Worm (Caenorhabditis elegans) whole organism, L3 larva: ENCODE results near the gene acs-20.
A peak's percentile ranks its signal among the peaks of the same experiment; 100 is the strongest.

Experiments used
- ZK546.5 ChIP-seq: sonication (generic microtip); optimal IDR thresholded peaks from 2 replicates; lab custom pipeline; 2017; ENCODE audit warnings: missing biosample characterization, missing genetic modification characterization
- aly-2 ChIP-seq: fragments of 150-350 bp; optimal IDR thresholded peaks from 2 replicates; lab custom pipeline; 2014; ENCODE audit warnings: missing biosample characterization, missing genetic modification characterization
- ama-1 ChIP-seq: fragments of 150-350 bp; optimal IDR thresholded peaks from 2 replicates; lab custom pipeline; 2018
- ceh-16 ChIP-seq: sonication (generic microtip); optimal IDR thresholded peaks from 2 replicates; lab custom pipeline; 2017; ENCODE audit warnings: missing biosample characterization, missing genetic modification characterization
- ceh-28 ChIP-seq: fragments of 150-350 bp; optimal IDR thresholded peaks from 2 replicates; lab custom pipeline; 2014; ENCODE audit warnings: missing biosample characterization, missing genetic modification reagents, missing genetic modification characterization
- ceh-82 ChIP-seq: fragments of 150-350 bp; optimal IDR thresholded peaks from 2 replicates; lab custom pipeline; 2014; ENCODE audit warnings: missing biosample characterization, missing genetic modification characterization
- ceh-9 ChIP-seq: sonication (generic microtip); optimal IDR thresholded peaks from 2 replicates; lab custom pipeline; 2018; ENCODE audit warnings: missing biosample characterization, missing genetic modification characterization
- daf-12 ChIP-seq: fragments of 150-350 bp; optimal IDR thresholded peaks from 2 replicates; lab custom pipeline; 2014; ENCODE audit warnings: missing biosample characterization, missing genetic modification reagents, missing genetic modification characterization
- egl-27 ChIP-seq: sonication (generic microtip); optimal IDR thresholded peaks from 4 replicates; lab custom pipeline; 2017; ENCODE audit warnings: missing biosample characterization, missing genetic modification reagents, missing genetic modification characterization
- egl-5 ChIP-seq: fragments of 150-350 bp; optimal IDR thresholded peaks from 2 replicates; lab custom pipeline; 2017; ENCODE audit warnings: missing biosample characterization, missing genetic modification reagents, missing genetic modification characterization, inconsistent platforms
- elt-1 ChIP-seq: fragments of 150-350 bp; optimal IDR thresholded peaks from 2 replicates; lab custom pipeline; 2014; ENCODE audit warnings: missing biosample characterization, missing genetic modification characterization
- elt-2 ChIP-seq: sonication (generic microtip); optimal IDR thresholded peaks from 2 replicates; lab custom pipeline; 2016; ENCODE audit warnings: missing genetic modification reagents, mild to moderate bottlenecking, missing genetic modification characterization, missing compliant biosample characterization
- elt-3 ChIP-seq, 3 experiments: fragments of 150-350 bp in 1 of 3; sonication (generic microtip) in 2 of 3; optimal IDR thresholded peaks; 2 replicates in 2 of 3; 4 replicates in 1 of 3; lab custom pipeline; 2014 to 2017; ENCODE audit warnings: missing biosample characterization in 3 of 3, missing genetic modification characterization in 3 of 3
- eor-1 ChIP-seq, 2 experiments: fragments of 150-350 bp; optimal IDR thresholded peaks; 2 replicates each; lab custom pipeline; 2014 to 2018; ENCODE audit warnings: missing biosample characterization in 2 of 2, missing genetic modification characterization in 2 of 2
- fkh-10 ChIP-seq: sonication (generic microtip); optimal IDR thresholded peaks from 2 replicates; lab custom pipeline; 2017; ENCODE audit warnings: missing biosample characterization, missing genetic modification reagents, missing genetic modification characterization
- fkh-2 ChIP-seq: fragments of 150-350 bp; optimal IDR thresholded peaks from 2 replicates; lab custom pipeline; 2014; ENCODE audit warnings: missing biosample characterization, missing genetic modification reagents, missing genetic modification characterization
- fos-1 ChIP-seq: fragments of 150-350 bp; optimal IDR thresholded peaks from 2 replicates; lab custom pipeline; 2014; ENCODE audit warnings: missing biosample characterization, missing genetic modification characterization
- hmg-11 ChIP-seq: sonication (generic microtip); optimal IDR thresholded peaks from 2 replicates; lab custom pipeline; 2016; ENCODE audit warnings: missing genetic modification characterization, missing compliant biosample characterization
- jun-1 ChIP-seq: fragments of 150-350 bp; optimal IDR thresholded peaks from 2 replicates; lab custom pipeline; 2014; ENCODE audit warnings: missing biosample characterization, missing genetic modification reagents, missing genetic modification characterization
- lin-15B ChIP-seq: fragments of 150-350 bp; optimal IDR thresholded peaks from 2 replicates; lab custom pipeline; 2014; ENCODE audit warnings: missing biosample characterization, missing genetic modification characterization
- lin-39 ChIP-seq: fragments of 150-350 bp; optimal IDR thresholded peaks from 2 replicates; lab custom pipeline; 2018; ENCODE audit warnings: missing biosample characterization, missing genetic modification reagents, missing genetic modification characterization
- lsy-12 ChIP-seq: sonication (generic microtip); optimal IDR thresholded peaks from 2 replicates; lab custom pipeline; 2016; ENCODE audit warnings: mild to moderate bottlenecking, missing genetic modification characterization, missing compliant biosample characterization
- mdl-1 ChIP-seq: fragments of 150-350 bp; optimal IDR thresholded peaks from 2 replicates; lab custom pipeline; 2014; ENCODE audit warnings: missing biosample characterization, missing genetic modification characterization
- mml-1 ChIP-seq: fragments of 150-350 bp; sonication (generic microtip); optimal IDR thresholded peaks from 3 replicates; lab custom pipeline; 2014; ENCODE audit warnings: missing biosample characterization, missing genetic modification characterization
- nhr-11 ChIP-seq: fragments of 150-350 bp; optimal IDR thresholded peaks from 2 replicates; lab custom pipeline; 2014; ENCODE audit warnings: missing biosample characterization, missing genetic modification characterization
- nhr-12 ChIP-seq: fragments of 150-350 bp; optimal IDR thresholded peaks from 2 replicates; lab custom pipeline; 2014; ENCODE audit warnings: missing biosample characterization, missing genetic modification characterization
- nhr-237 ChIP-seq: fragments of 150-350 bp; optimal IDR thresholded peaks from 2 replicates; lab custom pipeline; 2014; ENCODE audit warnings: missing biosample characterization, missing genetic modification characterization
- nhr-25 ChIP-seq: sonication (generic microtip); optimal IDR thresholded peaks from 2 replicates; lab custom pipeline; 2017; ENCODE audit warnings: missing biosample characterization, missing genetic modification characterization
- nhr-28 ChIP-seq: fragments of 150-350 bp; optimal IDR thresholded peaks from 2 replicates; lab custom pipeline; 2014; ENCODE audit warnings: missing biosample characterization, missing genetic modification characterization
- nhr-43 ChIP-seq: sonication (generic microtip); optimal IDR thresholded peaks from 2 replicates; lab custom pipeline; 2016; ENCODE audit warnings: mild to moderate bottlenecking, missing genetic modification characterization, missing compliant biosample characterization; ENCODE audit not compliant: poor library complexity, severe bottlenecking
- nhr-67 ChIP-seq: fragments of 150-350 bp; optimal IDR thresholded peaks from 2 replicates; lab custom pipeline; 2014; ENCODE audit warnings: missing biosample characterization, missing genetic modification characterization
- nhr-76 ChIP-seq: fragments of 150-350 bp; sonication (generic microtip); optimal IDR thresholded peaks from 5 replicates; lab custom pipeline; 2014; ENCODE audit warnings: missing biosample characterization, missing genetic modification characterization
- nhr-77 ChIP-seq: fragments of 150-350 bp; optimal IDR thresholded peaks from 2 replicates; lab custom pipeline; 2014; ENCODE audit warnings: missing biosample characterization, missing genetic modification characterization
- pha-4 ChIP-seq: fragments of 150-350 bp; optimal IDR thresholded peaks from 2 replicates; lab custom pipeline; 2014; ENCODE audit warnings: missing biosample characterization, missing genetic modification reagents, missing genetic modification characterization
- pqm-1 ChIP-seq: fragments of 150-350 bp; optimal IDR thresholded peaks from 2 replicates; lab custom pipeline; 2017; ENCODE audit warnings: missing biosample characterization, missing genetic modification characterization, inconsistent platforms
- sea-2 ChIP-seq: fragments of 150-350 bp; sonication (generic microtip); optimal IDR thresholded peaks from 4 replicates; lab custom pipeline; 2014; ENCODE audit warnings: missing biosample characterization, missing genetic modification reagents, missing genetic modification characterization
- snpc-4 ChIP-seq: fragments of 150-350 bp; optimal IDR thresholded peaks from 2 replicates; lab custom pipeline; 2014; ENCODE audit warnings: missing biosample characterization, missing genetic modification characterization
- unc-39 ChIP-seq: sonication (generic microtip); optimal IDR thresholded peaks from 4 replicates; lab custom pipeline; 2017; ENCODE audit warnings: missing biosample characterization, missing genetic modification characterization
- unc-62 ChIP-seq: fragments of 150-350 bp; sonication (generic microtip); optimal IDR thresholded peaks from 4 replicates; lab custom pipeline; 2014; ENCODE audit warnings: missing biosample characterization, missing genetic modification reagents, missing genetic modification characterization
- zag-1 ChIP-seq: fragments of 150-350 bp; optimal IDR thresholded peaks from 2 replicates; lab custom pipeline; 2014; ENCODE audit warnings: missing biosample characterization, missing genetic modification characterization
- ztf-11 ChIP-seq: fragments of 150-350 bp; optimal IDR thresholded peaks from 2 replicates; lab custom pipeline; 2014; ENCODE audit warnings: missing biosample characterization, missing genetic modification characterization
- ztf-4 ChIP-seq: fragments of 150-350 bp; optimal IDR thresholded peaks from 2 replicates; lab custom pipeline; 2014; ENCODE audit warnings: missing biosample characterization, missing genetic modification characterization

The acs-20 gene

ce11 chrIV:12416629-12417404 is 18.3 kb upstream of the acs-20 start:
- TF ChIP-seq egl-5 (no peak), pha-4 (tag; lab: Kevin White, UChicago) (no peak), elt-2 (tag; lab: Kevin White, UChicago) (peak; percentile 26), hmg-11 (tag; lab: Kevin White, UChicago) (peak; percentile 35)

- TF ChIP-seq ztf-11 (tag; lab: Kevin White, UChicago) (no peak), fkh-10 (peak; percentile 71), unc-62 (no peak), nhr-237 (tag; lab: Kevin White, UChicago) (no peak)
Observed at ce11 chrIV:12414601-12415000, 16.1 kb upstream of the acs-20 start.

DNA sequence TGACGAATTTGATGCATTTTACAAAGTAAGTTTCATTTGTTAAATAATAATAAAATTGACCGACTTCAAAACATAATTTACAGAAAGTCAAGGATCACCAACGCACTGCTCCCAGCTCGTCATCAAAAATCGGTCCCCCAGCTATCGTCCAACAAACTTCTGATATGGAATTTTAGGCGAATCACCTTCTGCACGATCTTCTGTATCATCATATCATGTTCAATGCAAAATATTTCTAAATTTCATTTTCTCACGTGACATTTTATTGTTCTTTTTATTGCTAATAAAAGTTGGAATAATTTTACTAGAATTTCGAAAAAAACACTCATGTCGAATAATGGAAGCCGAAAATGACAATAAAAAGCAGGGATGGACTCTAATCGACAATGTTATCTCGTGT is 11.7 kb upstream of the acs-20 start, which contains the start of gene acl-13:
TSS of gene acl-13 (plus strand) at position 301 of the 400 bp plus-strand sequence.
- TF ChIP-seq nhr-12 (tag; lab: Kevin White, UChicago), result no peak
- TF ChIP-seq ceh-16 (tag; lab: Kevin White, UChicago), result no peak
- no peak for TF ChIP-seq elt-3 (tag; optimal IDR thresholded peaks at IDR 0.05; lab: Kevin White, UChicago)
- TF ChIP-seq ZK546.5, result no peak
- TF ChIP-seq zag-1 (tag; lab: Kevin White, UChicago), result no peak
- no peak for TF ChIP-seq pqm-1
- no peak for TF ChIP-seq hmg-11 (tag; lab: Kevin White, UChicago)
- TF ChIP-seq lin-15B (tag; lab: Kevin White, UChicago), result no peak
- TF ChIP-seq ztf-4, result no peak
- TF ChIP-seq, all 47 proteins: peak for 0

DNA sequence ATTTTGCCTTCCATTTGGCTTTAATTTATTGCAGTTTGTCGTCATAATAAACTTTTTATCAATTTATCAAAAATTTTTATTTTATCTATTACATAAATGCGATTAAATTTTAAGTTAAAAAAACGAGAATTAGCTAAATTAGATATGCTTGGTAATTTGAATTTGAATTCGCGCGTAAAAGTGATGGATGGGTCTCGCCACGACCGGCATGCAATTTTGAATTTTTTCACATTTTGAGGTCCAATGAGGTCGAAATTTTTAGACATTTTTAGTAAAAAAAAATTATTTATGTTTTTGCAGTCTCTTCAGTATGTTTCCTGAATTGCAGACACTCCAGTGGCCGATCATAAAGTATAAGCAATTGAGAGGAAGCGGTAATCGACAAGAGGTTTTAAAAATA is 10.1 kb upstream of the acs-20 start, which contains the start of gene dsb-1:
TSS of gene dsb-1 (plus strand) at position 301 of the 400 bp plus-strand sequence.
- TF ChIP-seq pha-4 (tag; lab: Kevin White, UChicago), result no peak
- TF ChIP-seq elt-2 (tag; lab: Kevin White, UChicago), result no peak
- no peak for TF ChIP-seq ama-1 (lab: Kevin White, UChicago)
- no peak for TF ChIP-seq elt-1
- TF ChIP-seq daf-12 (tag; lab: Kevin White, UChicago), result no peak
- TF ChIP-seq lin-39 (tag; lab: Kevin White, UChicago), result no peak
- TF ChIP-seq ceh-82 (tag; lab: Kevin White, UChicago), result no peak
- TF ChIP-seq egl-5, result no peak
- no peak for TF ChIP-seq ceh-28 (tag; lab: Kevin White, UChicago)
- no peak for TF ChIP-seq mdl-1 (tag; lab: Kevin White, UChicago)
- TF ChIP-seq ZK546.5, result no peak
- TF ChIP-seq nhr-237 (tag; lab: Kevin White, UChicago), result no peak
- TF ChIP-seq fkh-10, result no peak
- no peak for TF ChIP-seq lsy-12 (tag; lab: Kevin White, UChicago)
- no peak for TF ChIP-seq eor-1 (tag; optimal IDR thresholded peaks at IDR 0.05; lab: Kevin White, UChicago)
- no peak for TF ChIP-seq hmg-11 (tag; lab: Kevin White, UChicago)
- no peak for TF ChIP-seq nhr-77 (tag; lab: Kevin White, UChicago)
- no peak for TF ChIP-seq nhr-25 (tag; lab: Kevin White, UChicago)
- TF ChIP-seq jun-1 (tag; lab: Kevin White, UChicago), result no peak

ce11 chrIV:12404137-12404536 is 5.6 kb upstream of the acs-20 start, which contains the start of gene gex-3:
Gene gex-3 (plus strand): TSS chrIV:12404431.
- no peak for TF ChIP-seq aly-2 (tag; lab: Kevin White, UChicago)
- TF ChIP-seq lsy-12 (tag; lab: Kevin White, UChicago), result no peak
- TF ChIP-seq snpc-4 (tag; lab: Kevin White, UChicago), result peak; percentile 66
- no peak for TF ChIP-seq sea-2 (GFP tag; lab: Kevin White, UChicago)
- TF ChIP-seq mdl-1 (tag; lab: Kevin White, UChicago), result no peak
- peak; percentile 9 for TF ChIP-seq nhr-11 (tag; lab: Kevin White, UChicago)
- TF ChIP-seq nhr-67 (tag; lab: Kevin White, UChicago), result no peak
- no peak for TF ChIP-seq nhr-76 (tag; lab: Kevin White, UChicago)
- TF ChIP-seq nhr-43 (tag; lab: Kevin White, UChicago), result peak; percentile 64
- TF ChIP-seq ceh-9 (tag; lab: Kevin White, UChicago), result no peak
- TF ChIP-seq egl-27 (tag; lab: Kevin White, UChicago), result no peak
- no peak for TF ChIP-seq eor-1 (tag; optimal IDR thresholded peaks at IDR 0.05; lab: Kevin White, UChicago)
- TF ChIP-seq pha-4 (tag; lab: Kevin White, UChicago), result no peak
- TF ChIP-seq nhr-77 (tag; lab: Kevin White, UChicago), result no peak
- no peak for TF ChIP-seq unc-62
- TF ChIP-seq lin-15B (tag; lab: Kevin White, UChicago), result peak; percentile 97
- no peak for TF ChIP-seq unc-39
- no peak for TF ChIP-seq fos-1 (tag; lab: Kevin White, UChicago)
- peak; percentile 6 for TF ChIP-seq ceh-82 (tag; lab: Kevin White, UChicago)
- TF ChIP-seq nhr-12 (tag; lab: Kevin White, UChicago), result no peak
- TF ChIP-seq lin-39 (tag; lab: Kevin White, UChicago), result peak; percentile 98
- peak; percentile 91 for TF ChIP-seq egl-5
- no peak for TF ChIP-seq nhr-237 (tag; lab: Kevin White, UChicago)
- no peak for TF ChIP-seq elt-1
- no peak for TF ChIP-seq mml-1
- TF ChIP-seq daf-12 (tag; lab: Kevin White, UChicago), result no peak
- TF ChIP-seq nhr-28 (tag; lab: Kevin White, UChicago), result no peak
- peak; percentile 46 for TF ChIP-seq ceh-28 (tag; lab: Kevin White, UChicago)
- no peak for TF ChIP-seq zag-1 (tag; lab: Kevin White, UChicago)
- peak; percentile 30 for TF ChIP-seq jun-1 (tag; lab: Kevin White, UChicago)
- no peak for TF ChIP-seq fkh-2 (tag; lab: Kevin White, UChicago)
